Fruit fly (Drosophila melanogaster): ENCODE results near the gene CG5880.
A peak's percentile ranks its signal among the peaks of the same experiment; 100 is the strongest.

CG5880 gene

DNA sequence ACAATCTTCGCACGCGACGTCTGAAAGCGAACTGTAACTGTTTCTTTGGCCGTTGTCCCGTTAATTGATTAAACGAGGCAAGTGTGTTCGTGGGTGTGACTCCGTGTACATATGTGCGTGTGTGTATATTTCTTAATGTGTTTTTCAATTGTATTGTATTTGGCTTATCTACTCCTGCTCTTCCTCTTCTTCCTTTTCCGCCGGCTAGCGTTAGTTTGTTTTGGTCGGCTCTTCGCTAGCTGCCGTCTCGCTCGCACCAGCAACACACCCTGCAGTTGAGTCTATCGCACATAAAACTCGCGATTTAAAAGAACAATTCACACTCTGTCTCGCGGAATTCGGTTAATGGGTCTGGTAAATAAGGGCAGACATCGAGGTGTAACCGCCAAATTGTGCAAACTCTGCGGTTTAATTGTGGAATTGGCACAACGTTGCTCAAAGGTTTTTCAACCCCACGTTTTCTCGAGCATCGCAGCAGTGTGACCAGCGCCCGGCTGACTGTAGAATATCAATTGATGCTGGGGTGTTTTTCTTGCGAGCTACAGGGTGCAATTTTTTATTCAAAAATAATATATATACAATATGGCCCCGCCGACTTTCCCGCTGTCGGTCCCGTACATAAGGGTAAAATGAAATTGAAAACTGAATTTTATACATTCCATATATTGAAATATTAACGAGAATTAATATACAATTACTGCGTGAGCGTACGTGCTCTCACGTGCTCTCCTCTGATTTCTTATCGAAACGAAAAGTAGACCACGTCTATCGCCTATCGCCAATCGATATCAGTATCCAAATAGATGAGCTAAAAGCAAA is 4.6 kb upstream of the CG5880 start, which contains the start of the genes gb and CG5815 (continued):
- TF ChIP-seq oc (tag; optimal IDR thresholded peaks at IDR 0.05): no peak
- TF ChIP-seq Hr78 (GFP tag; optimal IDR thresholded peaks at IDR 0.05): peak in 1 of 2 experiments; percentile 54
- no peak; the same call in 1 of the 3 replicates for TF ChIP-seq z (GFP tag; IDR thresholded peaks at IDR 0.05)
- TF ChIP-seq sima (GFP tag; optimal IDR thresholded peaks at IDR 0.05): no peak
- TF ChIP-seq Med (GFP tag): peak; percentile 97
- peak; percentile 91 for TF ChIP-seq ci (GFP tag; IDR thresholded peaks at IDR 0.05)
- TF ChIP-seq Taf1 (GFP tag; IDR thresholded peaks at IDR 0.05): peak; percentile 82
- TF ChIP-seq Camta (GFP tag; optimal IDR thresholded peaks at IDR 0.05): peak; percentile 73
- TF ChIP-seq CG15514 (GFP tag; optimal IDR thresholded peaks at IDR 0.05): peak; percentile 87
- peak; percentile 51 for TF ChIP-seq ab (GFP tag; optimal IDR thresholded peaks at IDR 0.05)
- TF ChIP-seq CG30431 (GFP tag; optimal IDR thresholded peaks at IDR 0.05): peak; percentile 89
- peak; percentile 95 for TF ChIP-seq Hr3 (GFP tag; optimal IDR thresholded peaks at IDR 0.05)
- TF ChIP-seq CG1233 (GFP tag; optimal IDR thresholded peaks at IDR 0.05): peak; percentile 85
- TF ChIP-seq CG8388 (GFP tag; optimal IDR thresholded peaks at IDR 0.05): peak; percentile 79
- peak; percentile 80 for TF ChIP-seq Oaz (GFP tag; IDR thresholded peaks at IDR 0.05)
- peak; percentile 74; the same call in 2 of the 4 replicates for TF ChIP-seq chinmo (GFP tag; IDR thresholded peaks at IDR 0.05; ENCODE audit: partially characterized antibody)
- peak; percentile 91 for TF ChIP-seq HmgZ (tag; optimal IDR thresholded peaks at IDR 0.05)
- no peak for TF ChIP-seq Dfd (GFP tag; optimal IDR thresholded peaks at IDR 0.05)
- TF ChIP-seq chn (GFP tag; optimal IDR thresholded peaks at IDR 0.05): peak; percentile 93
- peak; percentile 20 for TF ChIP-seq CG3163 (GFP tag; optimal IDR thresholded peaks at IDR 0.05)
- TF ChIP-seq NK7.1 (GFP tag; optimal IDR thresholded peaks at IDR 0.05): peak; percentile 70
- peak; percentile 78 to 84 for TF ChIP-seq chif (GFP tag; optimal IDR thresholded peaks at IDR 0.05)
- TF ChIP-seq hb (GFP tag; IDR thresholded peaks at IDR 0.05; ENCODE audit: partially characterized antibody): peak; percentile 93
- peak; percentile 88 for TF ChIP-seq tio (GFP tag; optimal IDR thresholded peaks at IDR 0.05)
- peak; percentile 73 for TF ChIP-seq CG11093 (GFP tag; IDR thresholded peaks at IDR 0.05)
- TF ChIP-seq wdn (GFP tag; IDR thresholded peaks at IDR 0.05): peak; percentile 89
- TF ChIP-seq phol (tag; optimal IDR thresholded peaks at IDR 0.05): peak; percentile 92
- no peak for TF ChIP-seq Tbp (GFP tag; optimal IDR thresholded peaks at IDR 0.05)
- TF ChIP-seq CG10321 (GFP tag; IDR thresholded peaks at IDR 0.05): peak; percentile 65
- peak; percentile 77 for TF ChIP-seq CG33557 (GFP tag; optimal IDR thresholded peaks at IDR 0.05)
- TF ChIP-seq tup (GFP tag; optimal IDR thresholded peaks at IDR 0.05): peak; percentile 84
- TF ChIP-seq CG1832 (GFP tag; optimal IDR thresholded peaks at IDR 0.05): peak; percentile 77
- peak; percentile 73 for TF ChIP-seq bowl (GFP tag; IDR thresholded peaks at IDR 0.05)
- peak; percentile 91 for TF ChIP-seq Hsf (GFP tag; optimal IDR thresholded peaks at IDR 0.05)
- peak; percentile 60 for TF ChIP-seq GATAe (GFP tag; conservative IDR thresholded peaks at IDR 0.05)
- TF ChIP-seq CG9817 (tag; optimal IDR thresholded peaks at IDR 0.05): peak; percentile 91
- peak; percentile 70 for TF ChIP-seq Nf-YA (GFP tag; IDR thresholded peaks at IDR 0.05)
- no peak for TF ChIP-seq eve (GFP tag; optimal IDR thresholded peaks at IDR 0.05)
- TF ChIP-seq CG4730 (GFP tag; IDR thresholded peaks at IDR 0.05): peak; percentile 82
- peak; percentile 89 for TF ChIP-seq CG10209 (GFP tag; optimal IDR thresholded peaks at IDR 0.05)
- peak; percentile 87 for TF ChIP-seq Ssrp (tag; optimal IDR thresholded peaks at IDR 0.05)
- peak; percentile 87 for TF ChIP-seq Fer2 (tag; optimal IDR thresholded peaks at IDR 0.05)
- peak; percentile 97 for TF ChIP-seq CG9932 (GFP tag; IDR thresholded peaks at IDR 0.05)
- TF ChIP-seq Awh (GFP tag; IDR thresholded peaks at IDR 0.05): 0 out of 2 replicates have a peak, but pooled peaks have one; percentile 63
- peak; percentile 37 for TF ChIP-seq Dp (GFP tag; optimal IDR thresholded peaks at IDR 0.05)
- peak; percentile 65 for TF ChIP-seq emc (GFP tag; optimal IDR thresholded peaks at IDR 0.05)
- TF ChIP-seq inv (GFP tag; IDR thresholded peaks at IDR 0.05; ENCODE audit: partially characterized antibody): peak; percentile 91
- TF ChIP-seq stc (GFP tag; IDR thresholded peaks at IDR 0.05): peak; percentile 75
- TF ChIP-seq dimm (GFP tag; IDR thresholded peaks at IDR 0.05): peak; percentile 56

Measured in whole organism, embryonic.